Fruit fly (Drosophila melanogaster) whole organism, embryonic: Measurements from ENCODE around the gene MESK4.

ENCODE experiments used
- CG12299 ChIP-seq: fragments of 200-800 bp; sonication (Bioruptor generic); optimal IDR thresholded peaks from 2 replicates; lab custom pipeline; 2018; ENCODE audit warnings: missing biosample characterization, mild to moderate bottlenecking, missing genetic modification characterization
- CG1233 ChIP-seq: fragments of 200-800 bp; sonication (Bioruptor generic); optimal IDR thresholded peaks from 4 replicates; lab custom pipeline; 2018; ENCODE audit warnings: missing biosample characterization, mild to moderate bottlenecking, missing genetic modification characterization
- CG12391 ChIP-seq: fragments of 200-800 bp; sonication (Bioruptor generic); optimal IDR thresholded peaks from 3 replicates; lab custom pipeline; 2018; ENCODE audit warnings: missing biosample characterization, mild to moderate bottlenecking, missing genetic modification characterization, moderate library complexity
- CG12942 ChIP-seq: fragments of 200-800 bp; sonication (Bioruptor generic); optimal IDR thresholded peaks from 3 replicates; lab custom pipeline; 2016; ENCODE audit warnings: missing biosample characterization, missing genetic modification characterization
- CG13424 ChIP-seq: fragments of 200-800 bp; sonication (Bioruptor generic); optimal IDR thresholded peaks from 2 replicates; lab custom pipeline; 2019; ENCODE audit warnings: missing biosample characterization, mild to moderate bottlenecking, missing genetic modification characterization, moderate library complexity
- CG1602 ChIP-seq: fragments of 200-800 bp; sonication (Bioruptor generic); optimal IDR thresholded peaks from 3 replicates; lab custom pipeline; 2016; ENCODE audit warnings: missing biosample characterization, missing genetic modification characterization
- CG16779 ChIP-seq: fragments of 200-800 bp; sonication (Bioruptor generic); IDR thresholded peaks from 2 replicates; pipeline ENCODE4 v1.3.6; 2022; ENCODE audit warnings: missing biosample characterization, missing genetic modification characterization
- CG16813 ChIP-seq: fragments of 200-800 bp; sonication (Bioruptor generic); IDR thresholded peaks from 3 replicates; pipeline ENCODE4 v1.3.6; 2022; ENCODE audit warnings: missing biosample characterization, missing genetic modification characterization; ENCODE audit not compliant: partially characterized antibody
- CG1832 ChIP-seq: fragments of 200-800 bp; sonication (Bioruptor generic); optimal IDR thresholded peaks from 2 replicates; lab custom pipeline; 2017; ENCODE audit warnings: missing biosample characterization, mild to moderate bottlenecking, missing genetic modification characterization, inconsistent platforms
- CG18764 ChIP-seq: fragments of 200-800 bp; sonication (Bioruptor generic); optimal IDR thresholded peaks from 3 replicates; lab custom pipeline; 2016; ENCODE audit warnings: missing biosample characterization, missing genetic modification characterization
- CG2120 ChIP-seq: fragments of 200-800 bp; sonication (Bioruptor generic); optimal IDR thresholded peaks from 3 replicates; lab custom pipeline; 2016; ENCODE audit warnings: missing biosample characterization, missing genetic modification characterization
- CG3065 ChIP-seq: fragments of 200-800 bp; sonication (Bioruptor generic); optimal IDR thresholded peaks from 2 replicates; lab custom pipeline; 2016; ENCODE audit warnings: missing biosample characterization, missing genetic modification characterization
- CG31388 ChIP-seq: fragments of 200-800 bp; sonication (Bioruptor generic); optimal IDR thresholded peaks from 2 replicates; lab custom pipeline; 2016; ENCODE audit warnings: missing biosample characterization, missing genetic modification characterization
- CG4282 ChIP-seq: fragments of 200-800 bp; sonication (Bioruptor generic); optimal IDR thresholded peaks from 2 replicates; lab custom pipeline; 2016; ENCODE audit warnings: missing biosample characterization, missing genetic modification characterization
- CG6791 ChIP-seq: fragments of 200-800 bp; sonication (Bioruptor generic); IDR thresholded peaks from 3 replicates; pipeline ENCODE4 v1.3.6; 2022; ENCODE audit warnings: missing biosample characterization, missing genetic modification characterization; ENCODE audit not compliant: partially characterized antibody
- CG8359 ChIP-seq: fragments of 200-800 bp; sonication (Bioruptor generic); optimal IDR thresholded peaks from 2 replicates; lab custom pipeline; 2017; ENCODE audit warnings: missing biosample characterization, mild to moderate bottlenecking, missing genetic modification characterization, borderline replicate concordance
- Dip2 ChIP-seq: fragments of 200-800 bp; sonication (Bioruptor generic); IDR thresholded peaks from 2 replicates; pipeline ENCODE4 v1.3.6; 2022; ENCODE audit warnings: missing biosample characterization, missing genetic modification characterization
- Ets65A ChIP-seq: fragments of 200-800 bp; sonication (Bioruptor generic); peaks from one replicate; lab custom pipeline; 2016; ENCODE audit warnings: missing biosample characterization, missing genetic modification characterization
- HLH54F ChIP-seq: fragments of 200-800 bp; sonication (Bioruptor generic); optimal IDR thresholded peaks from 3 replicates; lab custom pipeline; 2016; ENCODE audit warnings: missing biosample characterization, missing genetic modification characterization
- MBD-R2 ChIP-seq: fragments of 200-800 bp; sonication (Bioruptor generic); IDR thresholded peaks from 2 replicates; pipeline ENCODE4 v1.3.6; 2022; ENCODE audit warnings: missing biosample characterization, missing genetic modification characterization
- Meics ChIP-seq: fragments of 200-800 bp; sonication (Bioruptor generic); optimal IDR thresholded peaks from 2 replicates; lab custom pipeline; 2017; ENCODE audit warnings: missing biosample characterization, mild to moderate bottlenecking, missing genetic modification characterization
- Rfx ChIP-seq: fragments of 200-800 bp; sonication (Bioruptor generic); IDR thresholded peaks from 2 replicates; pipeline ENCODE4 v1.3.6; 2022; ENCODE audit warnings: missing biosample characterization, missing genetic modification characterization
- Sox100B ChIP-seq: fragments of 200-800 bp; sonication (Bioruptor generic); optimal IDR thresholded peaks from 3 replicates; lab custom pipeline; 2018; ENCODE audit warnings: missing biosample characterization, mild to moderate bottlenecking, missing genetic modification characterization
- Sry-β ChIP-seq: fragments of 200-800 bp; sonication (Bioruptor generic); optimal IDR thresholded peaks from 2 replicates; lab custom pipeline; 2018; ENCODE audit warnings: missing biosample characterization, mild to moderate bottlenecking, missing genetic modification characterization, moderate library complexity
- Sry-δ ChIP-seq: fragments of 200-800 bp; sonication (Bioruptor generic); optimal IDR thresholded peaks from 2 replicates; lab custom pipeline; 2016; ENCODE audit warnings: missing biosample characterization, missing genetic modification characterization
- Tbp ChIP-seq: fragments of >200 bp; optimal IDR thresholded peaks from 2 replicates; lab custom pipeline; 2018; ENCODE audit warnings: missing biosample characterization, missing genetic modification characterization
- Usf ChIP-seq: fragments of 200-800 bp; sonication (Bioruptor generic); optimal IDR thresholded peaks from 2 replicates; lab custom pipeline; 2017; ENCODE audit warnings: missing genotype, missing biosample characterization, missing genetic modification characterization
- YL-1 ChIP-seq: fragments of 200-800 bp; sonication (Bioruptor generic); optimal IDR thresholded peaks from 3 replicates; lab custom pipeline; 2017; ENCODE audit warnings: missing biosample characterization, mild to moderate bottlenecking, missing genetic modification characterization
- bab2 ChIP-seq: fragments of 200-800 bp; sonication (Bioruptor generic); optimal IDR thresholded peaks from 2 replicates; lab custom pipeline; 2016; ENCODE audit warnings: missing biosample characterization, missing genetic modification characterization
- bsh ChIP-seq, 2 experiments: fragments of 200-800 bp; sonication (Bioruptor generic); optimal IDR thresholded peaks; 2 replicates each; lab custom pipeline; 2017 to 2018; ENCODE audit warnings: mild to moderate bottlenecking in 2 of 2, missing biosample characterization in 2 of 2, missing genetic modification characterization in 2 of 2, moderate library complexity in 1 of 2
- chinmo ChIP-seq: fragments of 200-800 bp; sonication (Bioruptor generic); IDR thresholded peaks from 4 replicates; pipeline ENCODE4 v1.3.6; 2022; ENCODE audit warnings: missing biosample characterization, missing genetic modification characterization; ENCODE audit not compliant: partially characterized antibody
- chn ChIP-seq: fragments of 200-800 bp; sonication (Bioruptor generic); optimal IDR thresholded peaks from 2 replicates; lab custom pipeline; 2016; ENCODE audit warnings: missing biosample characterization, missing genetic modification characterization
- cwo ChIP-seq: fragments of 200-800 bp; sonication (Bioruptor generic); optimal IDR thresholded peaks from 3 replicates; lab custom pipeline; 2017; ENCODE audit warnings: missing biosample characterization, missing genetic modification characterization, mild to moderate bottlenecking, moderate library complexity, missing genetic modification reagents
- dysf ChIP-seq: fragments of 200-800 bp; sonication (Bioruptor generic); IDR thresholded peaks from 3 replicates; pipeline ENCODE4 v1.3.6; 2022; ENCODE audit warnings: missing biosample characterization, missing genetic modification characterization
- ems ChIP-seq: fragments of 200-800 bp; sonication (Bioruptor generic); optimal IDR thresholded peaks from 3 replicates; lab custom pipeline; 2016; ENCODE audit warnings: missing biosample characterization, missing genetic modification characterization
- gce ChIP-seq: fragments of 200-800 bp; sonication (Bioruptor generic); IDR thresholded peaks from 3 replicates; pipeline ENCODE4 v1.3.6; 2022; ENCODE audit warnings: missing biosample characterization, missing genetic modification characterization
- grau ChIP-seq: fragments of 200-800 bp; optimal IDR thresholded peaks from 3 replicates; lab custom pipeline; 2019; ENCODE audit warnings: missing biosample characterization, mild to moderate bottlenecking, missing genetic modification characterization, moderate library complexity
- gsb-n ChIP-seq: fragments of 200-800 bp; sonication (Bioruptor generic); optimal IDR thresholded peaks from 3 replicates; lab custom pipeline; 2018; ENCODE audit warnings: missing biosample characterization, mild to moderate bottlenecking, missing genetic modification characterization
- insv ChIP-seq, 2 experiments: fragments of 200-800 bp; sonication (Bioruptor generic); optimal IDR thresholded peaks; 3 replicates each; lab custom pipeline; 2016 to 2018; ENCODE audit warnings: missing biosample characterization in 2 of 2, missing genetic modification characterization in 2 of 2
- ken ChIP-seq: fragments of 200-800 bp; sonication (Bioruptor generic); IDR thresholded peaks from 3 replicates; pipeline ENCODE4 v1.3.6; 2022; ENCODE audit warnings: missing biosample characterization, missing genetic modification characterization
- lola ChIP-seq, 3 experiments: fragments of >200 bp in 2 of 3; fragments of 200-800 bp in 1 of 3; sonication (Bioruptor generic) in 1 of 3; optimal IDR thresholded peaks; 2 replicates each; lab custom pipeline; 2017 to 2019; ENCODE audit warnings: missing biosample characterization in 3 of 3, missing genetic modification characterization in 3 of 3, mild to moderate bottlenecking in 1 of 3, moderate library complexity in 1 of 3
- peb ChIP-seq: fragments of 200-800 bp; sonication (Bioruptor generic); IDR thresholded peaks from 2 replicates; pipeline ENCODE4 v1.3.6; 2022; ENCODE audit warnings: missing biosample characterization, missing genetic modification characterization
- psq ChIP-seq: fragments of 200-800 bp; sonication (Bioruptor generic); optimal IDR thresholded peaks from 2 replicates; lab custom pipeline; 2017; ENCODE audit warnings: missing biosample characterization, missing genetic modification characterization
- run ChIP-seq: fragments of 200-800 bp; sonication (Bioruptor generic); optimal IDR thresholded peaks from 3 replicates; lab custom pipeline; 2018; ENCODE audit warnings: missing biosample characterization, mild to moderate bottlenecking, missing genetic modification characterization
- schlank ChIP-seq: fragments of 200-800 bp; sonication (Bioruptor generic); optimal IDR thresholded peaks from 2 replicates; lab custom pipeline; 2018; ENCODE audit warnings: missing biosample characterization, mild to moderate bottlenecking, missing genetic modification characterization
- slbo ChIP-seq: fragments of 200-800 bp; sonication (Bioruptor generic); IDR thresholded peaks from 2 replicates; pipeline ENCODE4 v1.3.6; 2022; ENCODE audit warnings: missing biosample characterization, missing genetic modification characterization
- slp2 ChIP-seq: fragments of 200-800 bp; sonication (Bioruptor generic); optimal IDR thresholded peaks from 2 replicates; lab custom pipeline; 2016; ENCODE audit warnings: missing biosample characterization, missing genetic modification characterization
- vnd ChIP-seq: fragments of 200-800 bp; sonication (Bioruptor generic); IDR thresholded peaks from 3 replicates; pipeline ENCODE4 v1.3.6; 2022; ENCODE audit warnings: missing biosample characterization, missing genetic modification characterization; ENCODE audit not compliant: partially characterized antibody
- zen ChIP-seq: fragments of 200-800 bp; sonication (Bioruptor generic); optimal IDR thresholded peaks from 3 replicates; lab custom pipeline; 2018; ENCODE audit warnings: missing biosample characterization, mild to moderate bottlenecking, missing genetic modification characterization, moderate library complexity

MESK4 gene

dm6 chr3R:17002218-17003110 lies 13.8 kb downstream of the MESK4 start, which contains the start of the genes Sf3a1 and Irc (continued):
- TF ChIP-seq zen (tag; lab: Kevin White, UChicago), result no peak
- peak; percentile 58; the same call in 1 of the 2 replicates for TF ChIP-seq slbo
- TF ChIP-seq lola (GFP tag; optimal IDR thresholded peaks at IDR 0.05; lab: Kevin White, UChicago), result no peak
- TF ChIP-seq vnd (GFP tag; lab: Robert Waterston, UW), result peak; percentile 94
- no peak for TF ChIP-seq CG1832 (GFP tag; lab: Kevin White, UChicago)
- no peak for TF ChIP-seq Dip2
- TF ChIP-seq MBD-R2 (GFP tag; lab: Robert Waterston, UW), result peak; percentile 93
- no peak for TF ChIP-seq gsb-n
- peak; percentile 73 for TF ChIP-seq YL-1 (GFP tag; lab: Kevin White, UChicago)
- peak; percentile 30 for TF ChIP-seq CG3065 (GFP tag; lab: Kevin White, UChicago)
- TF ChIP-seq CG12299 (tag; lab: Kevin White, UChicago), result no peak
- TF ChIP-seq CG16813 (GFP tag; lab: Robert Waterston, UW), result peak; percentile 93
- TF ChIP-seq CG1602 (GFP tag; lab: Kevin White, UChicago), result no peak
- TF ChIP-seq HLH54F, result peak; percentile 13
- no peak for TF ChIP-seq gce (GFP tag; lab: Robert Waterston, UW)
- peak; percentile 13 for TF ChIP-seq bab2 (GFP tag; lab: Kevin White, UChicago)
- TF ChIP-seq Sox100B (GFP tag; lab: Kevin White, UChicago), result no peak
- TF ChIP-seq chn (GFP tag; lab: Kevin White, UChicago), result no peak
- TF ChIP-seq Tbp (GFP tag; lab: Kevin White, UChicago), result no peak
- no peak for TF ChIP-seq psq
- TF ChIP-seq chinmo (GFP tag; lab: Robert Waterston, UW), result peak; percentile 96
- peak; percentile 90 for TF ChIP-seq Ets65A (GFP tag; lab: Kevin White, UChicago)
- peak; percentile 100 for TF ChIP-seq Sry-δ (GFP tag; lab: Kevin White, UChicago)
- TF ChIP-seq CG6791, result peak; percentile 96
- TF ChIP-seq CG18764 (GFP tag; lab: Kevin White, UChicago), result no peak
- no peak for TF ChIP-seq dysf (GFP tag; lab: Robert Waterston, UW)
- TF ChIP-seq cwo (GFP tag; lab: Kevin White, UChicago), result peak; percentile 2
- peak; percentile 30 for TF ChIP-seq grau (tag; lab: Kevin White, UChicago)
- TF ChIP-seq insv (GFP tag; optimal IDR thresholded peaks at IDR 0.05; lab: Kevin White, UChicago), result no peak
- no peak for TF ChIP-seq CG16779 (GFP tag; lab: Robert Waterston, UW)
- peak; percentile 49 for TF ChIP-seq ems (GFP tag; lab: Kevin White, UChicago)
- TF ChIP-seq slp2 (GFP tag; lab: Kevin White, UChicago), result no peak
- no peak for TF ChIP-seq Usf (GFP tag; lab: Kevin White, UChicago)
- peak; percentile 67 for TF ChIP-seq CG2120 (GFP tag; lab: Kevin White, UChicago)
- no peak for TF ChIP-seq run
- TF ChIP-seq ken (GFP tag; lab: Robert Waterston, UW), result no peak
- peak; percentile 21 for TF ChIP-seq CG4282 (GFP tag; lab: Kevin White, UChicago)
- peak; percentile 21 for TF ChIP-seq Sry-β (GFP tag; lab: Kevin White, UChicago)
- TF ChIP-seq peb (GFP tag; lab: Robert Waterston, UW), result no peak
- TF ChIP-seq Rfx (GFP tag; lab: Robert Waterston, UW), result peak; percentile 73
- peak; percentile 50 for TF ChIP-seq CG12391 (tag; lab: Kevin White, UChicago)
- TF ChIP-seq schlank (tag; lab: Kevin White, UChicago), result no peak
- peak; percentile 6 for TF ChIP-seq CG13424
- no peak for TF ChIP-seq bsh (GFP tag; optimal IDR thresholded peaks at IDR 0.05; lab: Kevin White, UChicago)
- no peak for TF ChIP-seq CG1233
- TF ChIP-seq CG31388 (GFP tag; lab: Kevin White, UChicago), result no peak
- no peak for TF ChIP-seq CG8359
- TF ChIP-seq CG12942 (GFP tag; lab: Kevin White, UChicago), result no peak
- TF ChIP-seq Meics, result no peak
